Fruit fly (Drosophila melanogaster) Kc167 (cell line): Measurements from ENCODE around the gene CG31156.

ENCODE experiments used
- Myc ChIP-seq: fragments of >200 bp; optimal IDR thresholded peaks from 2 replicates; lab custom pipeline; 2017; ENCODE audit warnings: missing external identifiers
- Sin3A ChIP-seq: fragments of >200 bp; optimal IDR thresholded peaks from 2 replicates; lab custom pipeline; 2018; ENCODE audit warnings: missing external identifiers
- h ChIP-seq: fragments of >200 bp; optimal IDR thresholded peaks from 3 replicates; lab custom pipeline; 2018; ENCODE audit warnings: missing external identifiers
- insv ChIP-seq: fragments of >200 bp; optimal IDR thresholded peaks from 3 replicates; lab custom pipeline; 2018; ENCODE audit warnings: missing external identifiers
- psq ChIP-seq: fragments of >200 bp; optimal IDR thresholded peaks from 2 replicates; lab custom pipeline; 2017; ENCODE audit warnings: missing external identifiers
- ttk ChIP-seq: sonication (Bioruptor generic); optimal IDR thresholded peaks from 2 replicates; lab custom pipeline; 2017; ENCODE audit warnings: missing external identifiers

DNA sequence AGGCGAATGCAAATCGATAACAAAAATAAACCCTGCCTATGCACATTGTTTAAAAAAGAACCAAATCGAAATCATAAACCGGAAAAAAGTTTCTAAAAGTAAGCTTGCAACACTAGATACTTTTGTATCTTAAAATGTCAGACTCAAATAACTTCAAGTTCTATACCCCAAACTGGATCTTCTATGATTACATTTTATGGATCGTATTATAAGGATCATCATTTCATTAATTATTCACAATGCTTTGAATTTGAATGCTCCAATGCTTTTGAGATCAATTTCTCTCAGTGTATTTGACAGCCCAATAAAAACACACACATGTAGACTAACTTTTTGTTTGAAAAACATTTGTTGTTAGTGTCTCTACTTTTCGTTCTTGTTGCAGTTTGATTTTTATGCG lies 19.2 kb downstream of the CG31156 start:
- TF ChIP-seq Myc (no peak), insv (no peak), ttk (lab: Kevin White, UChicago) (no peak), psq (lab: Kevin White, UChicago) (no peak), h (no peak), Sin3A (lab: Kevin White, UChicago) (no peak)
